Worm (Caenorhabditis elegans) whole organism, midembryonic: ENCODE data around the gene bgnt-1.5.

ENCODE experiments used
- T22C8.4 ChIP-seq: fragments of 200-800 bp; sonication (Bioruptor generic); IDR thresholded peaks from 2 replicates; pipeline ENCODE4 v1.3.6; 2022; ENCODE audit warnings: missing genetic modification characterization, missing compliant biosample characterization
- cog-1 ChIP-seq: sonication (generic microtip); optimal IDR thresholded peaks from 2 replicates; lab custom pipeline; 2016; ENCODE audit warnings: missing genetic modification characterization, missing compliant biosample characterization
- flt-1 ChIP-seq: fragments of 200-800 bp; sonication (Bioruptor generic); IDR thresholded peaks from 2 replicates; pipeline ENCODE4 v1.3.6; 2022; ENCODE audit warnings: missing genetic modification characterization, missing compliant biosample characterization
- klf-2 ChIP-seq: fragments of 200-800 bp; sonication (Bioruptor generic); conservative IDR thresholded peaks from 2 replicates; pipeline ENCODE4 v1.3.6; 2022; ENCODE audit warnings: missing genetic modification reagents, missing genetic modification characterization, missing compliant biosample characterization
- med-1 ChIP-seq: sonication (generic microtip); optimal IDR thresholded peaks from 2 replicates; lab custom pipeline; 2017; ENCODE audit warnings: missing genetic modification characterization, mild to moderate bottlenecking, missing compliant biosample characterization, antibody characterized with exemption, missing genetic modification reagents; ENCODE audit not compliant: insufficient read depth
- ref-1 ChIP-seq: fragments of 200-800 bp; sonication (Bioruptor generic); conservative IDR thresholded peaks from 2 replicates; pipeline ENCODE4 v1.3.6; 2022; ENCODE audit warnings: missing genetic modification reagents, missing genetic modification characterization, missing compliant biosample characterization
- tab-1 ChIP-seq: fragments of 200-800 bp; sonication (Bioruptor generic); IDR thresholded peaks from 2 replicates; pipeline ENCODE4 v1.3.6; 2022; ENCODE audit warnings: missing genetic modification characterization, missing compliant biosample characterization
- ztf-23 ChIP-seq: fragments of 200-800 bp; sonication (Bioruptor generic); IDR thresholded peaks from 2 replicates; pipeline ENCODE4 v1.3.6; 2022; ENCODE audit warnings: missing genetic modification reagents, missing genetic modification characterization, missing compliant biosample characterization
- ztf-29 ChIP-seq: fragments of 200-800 bp; sonication (Bioruptor generic); IDR thresholded peaks from 2 replicates; pipeline ENCODE4 v1.3.6; 2022; ENCODE audit warnings: missing genetic modification reagents, missing genetic modification characterization, missing compliant biosample characterization

DNA sequence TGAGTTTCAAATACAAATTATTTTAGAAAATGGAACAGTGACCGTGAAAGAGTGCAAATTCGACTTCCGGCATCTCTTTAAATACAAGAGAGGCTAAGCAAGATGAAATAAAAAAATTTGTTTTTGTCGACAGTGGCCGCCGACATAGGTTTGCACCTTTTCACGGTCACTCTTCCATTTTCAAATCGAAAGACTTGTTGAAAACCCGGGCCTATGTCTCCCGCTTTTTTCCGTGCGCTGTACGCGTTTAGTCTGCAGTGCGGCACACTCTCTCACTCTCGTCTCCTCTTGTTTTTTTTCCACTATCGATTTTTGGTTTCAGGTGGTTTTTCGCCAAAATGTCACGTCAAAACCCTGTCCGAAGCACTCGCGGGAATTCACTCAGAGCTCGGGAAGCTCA, 12.9 kb upstream of the bgnt-1.5 start, which contains the start of gene hpl-1:
- TF ChIP-seq klf-2 (GFP tag; lab: Robert Waterston, UW), result no peak
- TF ChIP-seq cog-1, result no peak
- TF ChIP-seq flt-1, result no peak
- TF ChIP-seq ref-1 (GFP tag; lab: Robert Waterston, UW), result no peak
- no peak for TF ChIP-seq ztf-23 (GFP tag; lab: Robert Waterston, UW)
- no peak for TF ChIP-seq ztf-29 (GFP tag; lab: Robert Waterston, UW)
- TF ChIP-seq med-1, result no peak
- no peak for TF ChIP-seq T22C8.4 (GFP tag; lab: Robert Waterston, UW)
- no peak for TF ChIP-seq tab-1
